Worm (Caenorhabditis elegans): ENCODE results near the gene eef-1A.1.
"Not testable (repeated sequence)": the region's sequence is repeated elsewhere in the genome, so short reads cannot be mapped to it uniquely, and the experiment has no call there.

The eef-1A.1 gene

DNA sequence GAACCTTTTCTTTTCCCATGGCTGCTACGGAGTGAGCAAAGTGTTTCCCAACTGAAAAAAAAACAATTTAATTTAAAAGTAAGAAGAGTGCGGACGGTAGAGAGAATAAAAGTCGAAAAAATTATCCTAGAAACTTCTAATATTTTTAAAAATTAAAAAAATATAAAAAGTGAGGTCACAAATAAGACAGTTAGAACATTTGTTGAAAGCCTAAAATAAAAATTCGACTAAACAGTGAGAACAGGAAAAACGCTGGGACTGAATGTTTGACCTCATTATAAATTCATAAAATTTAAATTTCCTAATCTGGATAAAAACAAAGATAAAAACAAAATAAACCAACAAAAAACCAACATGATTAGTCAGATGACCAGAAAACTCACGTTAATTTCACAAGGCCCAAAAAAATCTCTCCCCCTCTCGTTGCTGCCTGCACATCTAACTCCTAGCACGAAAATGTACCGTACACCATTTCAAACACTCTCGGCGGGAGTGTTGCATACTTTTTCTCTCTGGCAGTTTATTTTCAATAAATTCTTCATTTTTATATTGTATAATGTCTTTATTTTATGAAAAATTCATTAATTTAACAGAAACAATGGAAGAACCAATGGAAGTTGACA, at the start of gene eef-1A.1, which contains the start of gene rfc-4:
Gene eef-1A.1, minus strand, starts transcription at position 51 of the 623 bp plus-strand sequence.
Gene rfc-4, plus strand, starts transcription at position 592 of the 623 bp plus-strand sequence.
- no peak for TF ChIP-seq unc-62 (GFP tag; optimal IDR thresholded peaks at IDR 0.05)

DNA sequence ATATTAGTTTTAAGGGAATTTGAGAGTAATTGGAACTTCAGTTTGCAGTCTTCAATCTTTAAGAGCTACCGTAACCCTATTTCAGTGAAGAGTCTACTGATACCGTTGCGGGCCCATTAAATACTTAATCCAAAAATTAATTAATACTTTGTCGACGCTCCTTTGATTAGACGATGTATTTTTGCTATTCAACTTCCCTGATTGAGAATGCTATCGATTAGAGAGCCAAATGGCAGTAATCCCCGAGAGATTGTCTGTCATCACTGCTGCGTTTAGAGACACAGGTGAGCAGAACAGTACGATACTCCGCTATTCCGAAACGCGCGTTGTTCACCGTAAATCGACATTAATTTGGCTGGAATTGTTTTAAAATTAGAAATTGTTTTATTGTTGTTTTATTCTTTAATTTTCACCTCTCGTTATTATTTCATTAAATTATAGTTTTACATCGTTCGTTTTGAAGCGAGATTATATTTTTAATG, 49.7 kb upstream of the eef-1A.1 start, which contains the start of gene rfl-1:
Gene rfl-1, plus strand, starts transcription at position 51 of the 482 bp plus-strand sequence.
- TF ChIP-seq unc-62 (GFP tag; optimal IDR thresholded peaks at IDR 0.05): no peak

DNA sequence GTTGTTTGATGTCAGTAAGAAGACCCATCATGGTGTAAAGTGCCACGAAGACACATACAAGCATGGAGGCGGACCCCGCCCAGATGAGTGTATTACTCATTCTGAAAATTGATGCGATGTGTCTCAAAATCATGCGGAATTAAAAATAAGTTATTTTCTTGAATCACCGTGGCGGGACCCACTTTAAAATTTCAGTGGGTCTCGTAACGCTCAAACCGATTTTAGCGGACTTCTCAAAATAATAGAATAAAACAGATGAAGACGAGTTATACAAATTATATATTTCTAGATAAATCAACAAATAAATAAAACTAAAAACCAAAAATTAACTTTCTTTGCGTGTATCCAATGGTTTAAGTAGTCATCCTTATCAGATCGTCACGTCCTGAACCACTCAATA, 49.0 kb upstream of the eef-1A.1 start, which contains the start of gene col-8:
Gene col-8, minus strand, starts transcription at position 101 of the 400 bp plus-strand sequence.
- no peak for TF ChIP-seq unc-62 (GFP tag; optimal IDR thresholded peaks at IDR 0.05)

DNA sequence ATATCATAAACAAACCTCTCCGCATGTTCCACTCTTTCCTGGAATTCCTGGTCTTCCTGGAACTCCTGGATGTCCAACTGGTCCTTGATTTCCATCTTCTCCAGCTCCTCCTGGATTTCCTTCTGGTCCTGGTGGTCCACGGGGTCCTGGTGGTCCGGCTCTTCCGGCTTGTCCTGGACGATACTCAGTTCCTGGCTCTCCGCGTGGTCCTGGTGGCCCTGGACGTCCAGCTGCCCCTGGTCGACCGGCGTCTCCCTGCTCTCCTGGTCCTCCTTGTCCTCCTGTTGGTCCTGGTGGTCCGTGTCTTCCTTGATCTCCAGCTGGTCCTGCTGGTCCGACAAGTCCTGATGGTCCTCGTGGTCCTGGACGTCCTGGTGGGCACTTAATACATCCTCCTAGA, 48.2 kb upstream of the eef-1A.1 start:
- no peak for TF ChIP-seq unc-62 (GFP tag; optimal IDR thresholded peaks at IDR 0.05)

DNA sequence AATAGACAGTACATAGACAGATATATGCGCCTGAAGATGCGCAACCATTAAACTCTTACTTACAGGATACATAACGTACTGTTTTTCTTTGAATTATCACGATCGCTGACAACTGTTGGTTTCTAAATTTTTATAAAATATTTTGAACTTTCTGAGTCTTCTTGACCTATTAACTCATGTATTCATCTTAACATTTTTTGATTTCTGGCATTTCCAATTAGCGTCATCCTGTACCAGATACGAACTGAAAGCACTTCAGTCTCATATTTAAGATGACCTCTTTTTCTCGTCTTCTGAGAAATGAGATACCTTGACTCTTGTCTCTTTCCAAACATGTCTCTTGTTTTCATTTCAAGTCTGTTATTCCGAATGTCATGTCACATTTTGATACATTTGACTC, 42.3 kb upstream of the eef-1A.1 start:
- no peak for TF ChIP-seq unc-62 (GFP tag; optimal IDR thresholded peaks at IDR 0.05)

DNA sequence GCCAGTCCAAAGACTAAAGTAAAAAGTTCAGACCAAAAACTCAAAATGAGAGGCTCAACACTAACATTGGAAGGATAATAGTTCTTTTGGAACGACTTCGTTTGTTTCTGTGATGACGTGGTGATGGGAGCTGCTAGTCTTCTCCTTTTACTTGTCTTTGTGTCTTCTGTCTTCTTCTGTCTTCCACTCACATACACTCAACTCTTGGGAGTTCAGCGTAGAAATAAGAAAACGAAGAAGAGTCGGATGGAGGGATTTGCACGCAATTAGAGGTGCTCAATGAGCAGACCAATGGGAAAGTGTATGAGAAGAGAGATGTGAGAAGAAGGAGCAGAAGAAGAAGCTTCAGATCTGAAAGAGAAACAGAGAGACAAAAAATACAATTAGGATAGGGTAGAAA, 40.5 kb upstream of the eef-1A.1 start:
- TF ChIP-seq unc-62 (GFP tag; optimal IDR thresholded peaks at IDR 0.05): no peak

DNA sequence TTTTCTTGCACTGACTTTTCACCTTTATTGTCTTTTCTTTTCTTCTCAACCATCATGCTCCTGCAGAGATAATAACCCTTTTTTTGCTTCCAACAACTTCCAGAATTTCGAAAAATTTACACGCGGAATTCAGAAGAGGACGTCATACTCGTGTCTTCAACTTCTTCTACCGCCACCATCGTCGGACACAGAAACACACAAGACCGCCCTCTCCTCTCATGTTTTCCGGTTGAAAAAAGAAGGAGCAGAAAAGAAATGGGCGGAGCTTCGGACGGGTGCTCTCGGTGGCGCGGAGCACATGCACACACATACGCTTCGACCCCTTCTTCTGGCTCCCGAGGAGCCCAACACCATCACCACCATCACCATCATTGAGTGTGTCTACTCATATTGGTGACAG, 37.3 kb upstream of the eef-1A.1 start, which contains the start of gene lgc-38:
Gene lgc-38, plus strand, starts transcription at position 301 of the 400 bp plus-strand sequence.
- TF ChIP-seq unc-62 (GFP tag; optimal IDR thresholded peaks at IDR 0.05): no peak

DNA sequence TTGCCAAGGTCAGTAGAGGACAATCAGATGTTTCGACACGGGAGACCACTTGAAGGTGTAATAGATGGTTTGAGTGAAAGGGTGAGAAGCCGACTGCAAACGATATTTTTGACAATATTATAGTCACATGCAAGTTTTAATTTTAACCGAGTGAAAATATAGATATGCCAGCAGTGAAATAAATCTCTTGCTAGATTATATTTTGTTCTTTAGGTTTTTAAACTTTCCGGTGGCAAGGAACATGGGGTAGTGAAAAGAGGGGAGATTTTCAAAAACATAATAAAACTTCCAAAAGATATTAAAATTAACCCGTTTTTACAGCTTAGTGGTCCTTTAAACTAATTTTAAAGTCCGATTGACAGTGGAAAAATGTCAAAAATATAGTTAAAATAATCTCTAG, 33.8 kb upstream of the eef-1A.1 start, which contains the start of gene C06E8.5:
Gene C06E8.5, minus strand, starts transcription at position 101 of the 400 bp plus-strand sequence.
- no peak for TF ChIP-seq unc-62 (GFP tag; optimal IDR thresholded peaks at IDR 0.05)

DNA sequence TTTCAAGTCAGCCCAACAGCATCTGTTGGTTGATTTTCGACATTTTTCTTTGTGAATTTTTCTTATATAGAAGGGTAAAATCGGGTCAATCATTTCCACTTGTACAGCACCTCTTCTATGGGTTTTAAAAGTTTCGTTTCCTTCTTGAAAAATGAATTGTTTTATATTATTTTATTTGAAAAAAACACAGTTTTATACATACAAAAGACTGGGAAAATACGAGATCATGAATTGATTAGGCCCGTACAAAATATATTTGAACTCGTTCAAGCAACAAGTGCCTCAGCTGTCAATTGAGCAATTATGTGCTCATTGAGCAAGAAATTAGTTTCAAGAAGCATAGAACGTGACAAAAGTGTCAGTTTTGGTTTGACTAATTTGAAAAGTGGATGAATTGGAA, 30.6 kb upstream of the eef-1A.1 start:
- no peak for TF ChIP-seq unc-62 (GFP tag; optimal IDR thresholded peaks at IDR 0.05)

DNA sequence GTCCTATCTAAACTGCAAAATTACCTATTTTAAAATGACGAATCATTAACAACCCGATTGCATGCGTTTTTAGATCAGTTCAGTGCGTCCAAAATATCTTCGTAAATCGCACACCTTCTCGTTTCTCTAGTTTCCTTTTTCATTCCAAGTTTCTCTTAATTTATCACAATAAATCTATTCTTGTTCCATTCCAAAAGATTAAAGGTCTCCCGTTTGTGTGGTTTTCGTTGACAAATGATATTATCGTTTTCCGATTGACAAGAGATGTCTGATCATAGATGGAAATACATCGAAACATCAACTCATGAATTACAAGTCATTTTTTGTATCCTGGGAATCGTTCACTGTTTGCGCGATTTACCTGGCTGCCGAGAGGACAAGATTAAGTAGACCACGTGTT, 21.7 kb upstream of the eef-1A.1 start:
- no peak for TF ChIP-seq unc-62 (GFP tag; optimal IDR thresholded peaks at IDR 0.05)

DNA sequence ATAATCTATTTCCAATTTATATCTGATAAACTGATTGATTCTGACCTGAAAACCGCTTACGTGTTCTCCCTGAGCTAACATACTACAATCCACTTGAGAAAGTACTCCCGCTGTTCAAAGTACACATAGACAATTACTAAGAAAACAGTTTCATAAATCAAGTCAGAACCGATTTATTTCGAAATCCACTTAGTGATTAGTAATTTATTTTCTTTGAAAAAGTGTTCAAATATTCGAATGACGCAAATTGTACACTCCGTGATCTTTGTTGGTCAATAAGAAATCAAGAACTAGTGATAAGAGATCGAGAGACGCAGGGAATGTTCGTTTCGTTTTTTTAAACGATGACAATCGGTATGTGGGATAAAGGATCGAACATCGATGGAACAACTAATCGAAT, 21.0 kb upstream of the eef-1A.1 start:
- no peak for TF ChIP-seq unc-62 (GFP tag; optimal IDR thresholded peaks at IDR 0.05)

DNA sequence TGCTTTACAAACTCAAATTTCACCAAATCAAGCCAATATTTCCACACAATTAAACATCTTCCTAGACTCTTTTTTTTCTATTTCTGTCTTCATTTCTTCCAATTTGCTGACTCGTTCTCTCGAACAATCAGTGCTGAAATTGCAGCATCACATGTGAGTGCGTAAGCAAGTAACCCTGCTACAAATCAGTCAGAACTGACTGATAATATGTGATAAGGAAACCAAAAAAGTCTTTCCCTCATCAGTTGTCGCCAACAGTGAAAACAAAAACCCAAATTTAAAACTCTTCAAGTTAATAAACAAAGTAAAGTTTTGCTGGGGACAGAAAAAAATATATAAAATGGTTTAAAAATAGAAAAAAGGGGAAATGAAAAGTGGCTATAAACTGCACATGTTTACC, 20.0 kb upstream of the eef-1A.1 start:
- no peak for TF ChIP-seq unc-62 (GFP tag; optimal IDR thresholded peaks at IDR 0.05)

DNA sequence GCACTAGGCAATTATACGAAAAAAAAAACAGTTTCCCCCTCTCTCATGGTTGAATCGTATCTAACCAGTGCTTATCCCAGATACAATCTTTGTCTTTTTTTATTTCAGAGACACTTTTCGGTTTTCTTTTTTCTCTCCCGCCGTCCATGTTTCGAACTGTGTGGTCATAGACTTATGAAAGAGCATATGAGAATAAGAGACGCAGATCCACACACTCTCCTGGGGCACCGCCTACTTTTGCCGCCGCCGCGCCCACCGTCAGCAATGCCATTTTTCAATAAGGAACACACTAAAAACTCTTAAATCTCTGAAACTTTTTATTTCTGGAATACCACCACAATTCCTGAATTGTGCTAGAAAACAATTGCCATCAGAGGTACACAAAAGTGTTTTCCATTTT, 18.4 kb upstream of the eef-1A.1 start, which contains the start of gene prk-1:
Gene prk-1, plus strand, starts transcription at position 269 of the 400 bp plus-strand sequence.
- no peak for TF ChIP-seq unc-62 (GFP tag; optimal IDR thresholded peaks at IDR 0.05)

DNA sequence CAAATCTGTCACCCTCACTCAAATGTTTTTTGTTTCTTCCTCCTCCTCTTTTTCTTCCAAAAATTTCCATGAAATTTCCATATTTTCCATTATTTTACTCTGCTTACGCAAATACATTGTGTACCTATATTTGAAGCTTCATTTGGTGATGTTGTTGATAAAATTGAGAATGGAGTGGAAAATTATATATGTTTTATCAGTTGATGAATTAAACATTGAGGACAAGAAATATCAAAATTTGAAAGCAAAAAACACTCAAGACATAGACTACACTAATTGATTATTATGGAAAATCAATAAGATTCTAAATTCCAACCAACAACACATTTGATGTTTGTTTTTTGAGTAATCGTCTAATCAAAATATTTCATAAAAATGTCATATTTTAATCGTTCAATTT, 17.7 kb upstream of the eef-1A.1 start:
- no peak for TF ChIP-seq unc-62 (GFP tag; optimal IDR thresholded peaks at IDR 0.05)

DNA sequence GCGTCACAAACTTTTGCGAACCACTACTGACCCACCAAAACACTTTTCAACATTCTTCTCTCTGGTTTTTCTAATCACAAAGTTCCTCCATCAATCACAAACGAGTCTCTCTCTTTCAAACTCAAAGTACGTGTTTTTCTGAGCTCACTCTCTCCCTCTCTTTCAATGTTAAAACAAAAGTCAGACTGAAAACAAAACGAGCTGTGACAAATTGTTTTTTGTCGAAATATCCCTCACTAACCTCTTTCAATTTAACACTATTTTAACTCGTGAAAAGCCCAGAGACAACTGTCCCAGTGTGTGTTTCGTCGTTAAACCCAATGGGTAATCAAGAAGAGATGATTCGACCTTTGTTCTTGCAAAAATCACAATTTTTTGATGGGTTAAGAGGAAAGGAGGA, 16.5 kb upstream of the eef-1A.1 start:
- no peak for TF ChIP-seq unc-62 (GFP tag; optimal IDR thresholded peaks at IDR 0.05)

DNA sequence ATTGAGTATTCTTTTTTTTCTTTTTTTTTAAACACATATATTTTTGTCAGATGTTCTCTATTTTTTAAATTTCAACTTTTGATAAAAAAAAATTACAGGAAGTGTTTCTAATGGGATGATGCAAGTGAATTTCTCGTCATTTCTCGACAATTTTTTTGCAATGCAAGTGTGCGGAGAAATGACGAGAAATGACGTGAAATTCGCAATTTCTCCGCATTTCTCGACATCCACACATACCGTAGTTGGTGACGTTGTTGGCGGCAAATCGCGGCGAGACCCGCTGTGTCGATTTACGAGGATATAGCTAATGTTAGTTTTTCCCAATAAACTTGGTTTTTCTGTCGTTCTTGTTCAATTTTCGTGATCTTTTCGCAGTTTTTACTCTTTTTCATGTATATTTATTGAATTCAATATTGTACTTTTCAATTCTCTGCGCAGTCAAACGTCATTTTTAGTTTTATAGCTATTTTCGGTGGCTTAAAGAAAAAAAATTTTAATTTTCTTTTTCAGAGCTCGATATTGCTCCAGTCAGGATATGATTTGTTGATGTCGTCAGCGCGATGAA, 10.6 kb upstream of the eef-1A.1 start, which contains the start of gene F31E3.6:
Gene F31E3.6, plus strand, starts transcription at position 93 of the 565 bp plus-strand sequence.
- TF ChIP-seq unc-62 (GFP tag; optimal IDR thresholded peaks at IDR 0.05): not testable (repeated sequence)

DNA sequence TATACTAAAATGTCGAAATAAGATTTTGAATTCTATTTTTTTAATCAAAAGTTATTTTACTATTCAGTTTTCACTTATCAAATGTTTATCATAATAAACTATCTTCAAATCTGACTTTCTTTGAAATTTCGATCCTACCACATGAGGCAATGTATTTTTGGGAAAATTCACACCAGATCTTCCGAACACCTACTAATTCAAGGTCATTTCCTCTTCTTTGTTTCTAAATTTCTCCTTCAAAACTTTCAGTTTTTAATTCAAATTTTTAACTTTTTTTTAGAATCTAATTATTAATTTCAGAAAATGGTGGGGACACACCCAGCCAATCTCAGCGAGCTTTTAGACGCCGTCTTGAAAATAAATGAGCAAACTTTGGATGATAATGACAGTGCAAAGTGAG, 8.1 kb upstream of the eef-1A.1 start, which contains the start of gene ceh-20:
Gene ceh-20, plus strand, starts transcription at position 301 of the 400 bp plus-strand sequence.
- no peak for TF ChIP-seq unc-62 (GFP tag; optimal IDR thresholded peaks at IDR 0.05)

Measured in whole organism, dauer.